Worm (Caenorhabditis elegans): Measurements from ENCODE around the gene rer-1.

- TF ChIP-seq unc-62 (GFP tag; optimal IDR thresholded peaks at IDR 0.05) (no peak), ceh-83 (GFP tag; optimal IDR thresholded peaks at IDR 0.05) (no peak)
Observed at ce11 chrII:8811825-8812224, 655 bp downstream of the rer-1 start.

Measured in whole organism, mixed stage, embryonic.